Worm (Caenorhabditis elegans) whole organism, L4 larva: ENCODE measurements around the gene ndg-4.

Experiments used
- D1046.2 ChIP-seq: fragments of 200-800 bp; sonication (Bioruptor generic); IDR thresholded peaks from 2 replicates; pipeline ENCODE4 v1.3.6; 2022; ENCODE audit warnings: missing genetic modification characterization, missing compliant biosample characterization
- F26F4.8 ChIP-seq: fragments of 200-800 bp; sonication (Bioruptor generic); conservative IDR thresholded peaks from 2 replicates; pipeline ENCODE4 v1.3.6; 2022; ENCODE audit warnings: missing genetic modification characterization, missing compliant biosample characterization
- F49E8.2 ChIP-seq: sonication (generic microtip); optimal IDR thresholded peaks from 2 replicates; lab custom pipeline; 2016; ENCODE audit warnings: missing compliant biosample characterization, mild to moderate bottlenecking, missing genetic modification characterization, borderline replicate concordance
- T20F7.1 ChIP-seq: fragments of 200-800 bp; sonication (Bioruptor generic); optimal IDR thresholded peaks from 2 replicates; lab custom pipeline; 2018; ENCODE audit warnings: mild to moderate bottlenecking, missing genetic modification characterization, missing compliant biosample characterization
- T26A8.4 ChIP-seq: fragments of 200-800 bp; sonication (Bioruptor generic); IDR thresholded peaks from 2 replicates; pipeline ENCODE4 v1.3.6; 2022; ENCODE audit warnings: missing genetic modification characterization, missing compliant biosample characterization
- Y48G9A.11 ChIP-seq: fragments of 200-800 bp; sonication (Bioruptor generic); IDR thresholded peaks from 2 replicates; pipeline ENCODE4 v1.3.6; 2022; ENCODE audit warnings: missing genetic modification reagents, missing genetic modification characterization, missing compliant biosample characterization
- Y75B8A.6 ChIP-seq: fragments of 200-800 bp; sonication (Bioruptor generic); IDR thresholded peaks from 2 replicates; pipeline ENCODE4 v1.3.6; 2022; ENCODE audit warnings: missing genetic modification reagents, missing genetic modification characterization, missing compliant biosample characterization
- aly-2 ChIP-seq: sonication (generic microtip); optimal IDR thresholded peaks from 2 replicates; lab custom pipeline; 2018; ENCODE audit warnings: missing biosample characterization, missing genetic modification characterization
- arid-1 ChIP-seq: fragments of 200-800 bp; sonication (Bioruptor generic); conservative IDR thresholded peaks from 2 replicates; pipeline ENCODE4 v1.3.6; 2022; ENCODE audit warnings: missing genetic modification reagents, missing genetic modification characterization, missing compliant biosample characterization
- ceh-44 ChIP-seq: fragments of 200-800 bp; sonication (Bioruptor generic); IDR thresholded peaks from 2 replicates; pipeline ENCODE4 v1.3.6; 2022; ENCODE audit warnings: missing genetic modification reagents, missing genetic modification characterization, missing compliant biosample characterization
- ceh-62 ChIP-seq: sonication (generic microtip); optimal IDR thresholded peaks from 2 replicates; lab custom pipeline; 2017; ENCODE audit warnings: missing biosample characterization, missing genetic modification characterization
- ctbp-1 ChIP-seq: fragments of 200-800 bp; sonication (Bioruptor generic); IDR thresholded peaks from 2 replicates; pipeline ENCODE4 v1.3.6; 2022; ENCODE audit warnings: missing genetic modification reagents, missing genetic modification characterization, missing compliant biosample characterization
- daf-16 ChIP-seq, 3 experiments: sonication (generic microtip); optimal IDR thresholded peaks; 2 replicates each; lab custom pipeline; 2016 to 2017; ENCODE audit warnings: missing genetic modification characterization in 3 of 3, missing genetic modification reagents in 3 of 3, mild to moderate bottlenecking in 2 of 3, missing compliant biosample characterization in 2 of 3, missing biosample characterization in 1 of 3, moderate library complexity in 1 of 3
- daf-19 ChIP-seq: fragments of 200-800 bp; sonication (Bioruptor generic); conservative IDR thresholded peaks from 2 replicates; pipeline ENCODE4 v1.3.6; 2022; ENCODE audit warnings: missing genetic modification characterization, missing compliant biosample characterization
- dmd-6 ChIP-seq: fragments of 200-800 bp; sonication (Bioruptor generic); IDR thresholded peaks from 2 replicates; pipeline ENCODE4 v1.3.6; 2022; ENCODE audit warnings: missing genetic modification reagents, missing genetic modification characterization, missing compliant biosample characterization
- dmd-8 ChIP-seq: fragments of 200-800 bp; sonication (Bioruptor generic); IDR thresholded peaks from 2 replicates; pipeline ENCODE4 v1.3.6; 2022; ENCODE audit warnings: missing genetic modification characterization, missing compliant biosample characterization
- dpl-1 ChIP-seq: fragments of 150-350 bp; optimal IDR thresholded peaks from 2 replicates; lab custom pipeline; 2014; ENCODE audit warnings: missing biosample characterization, missing genetic modification reagents, missing genetic modification characterization
- dve-1 ChIP-seq: sonication (generic microtip); optimal IDR thresholded peaks from 2 replicates; lab custom pipeline; 2017; ENCODE audit warnings: antibody characterized with exemption, mild to moderate bottlenecking, missing genetic modification characterization, missing compliant biosample characterization; ENCODE audit not compliant: insufficient read depth
- egl-43 ChIP-seq: fragments of 200-800 bp; sonication (Bioruptor generic); IDR thresholded peaks from 2 replicates; pipeline ENCODE4 v1.3.6; 2022; ENCODE audit warnings: missing genetic modification reagents, missing genetic modification characterization, missing compliant biosample characterization
- fos-1 ChIP-seq: fragments of 150-350 bp; optimal IDR thresholded peaks from 2 replicates; lab custom pipeline; 2014; ENCODE audit warnings: missing biosample characterization, missing genetic modification characterization
- gei-8 ChIP-seq: fragments of 200-800 bp; sonication (Bioruptor generic); optimal IDR thresholded peaks from 2 replicates; lab custom pipeline; 2018; ENCODE audit warnings: mild to moderate bottlenecking, missing genetic modification characterization, missing compliant biosample characterization
- hlh-30 ChIP-seq: sonication (generic microtip); optimal IDR thresholded peaks from 2 replicates; lab custom pipeline; 2017; ENCODE audit warnings: antibody characterized with exemption, mild to moderate bottlenecking, missing genetic modification characterization, missing compliant biosample characterization; ENCODE audit not compliant: insufficient read depth
- hmg-1.1 ChIP-seq: fragments of 200-800 bp; sonication (Bioruptor generic); IDR thresholded peaks from 2 replicates; pipeline ENCODE4 v1.3.6; 2022; ENCODE audit warnings: missing genetic modification reagents, missing genetic modification characterization, missing compliant biosample characterization
- lim-7 ChIP-seq: fragments of 200-800 bp; sonication (Bioruptor generic); IDR thresholded peaks from 2 replicates; pipeline ENCODE4 v1.3.6; 2022; ENCODE audit warnings: missing genetic modification characterization, missing compliant biosample characterization
- lin-1 ChIP-seq: fragments of 200-800 bp; sonication (Bioruptor generic); IDR thresholded peaks from 2 replicates; pipeline ENCODE4 v1.3.6; 2022; ENCODE audit warnings: missing genetic modification reagents, missing genetic modification characterization, missing compliant biosample characterization
- lin-29 ChIP-seq: fragments of 200-800 bp; sonication (Bioruptor generic); IDR thresholded peaks from 2 replicates; pipeline ENCODE4 v1.3.6; 2022; ENCODE audit warnings: missing genetic modification reagents, missing genetic modification characterization, missing compliant biosample characterization
- lin-38 ChIP-seq: fragments of 200-800 bp; sonication (Bioruptor generic); IDR thresholded peaks from 2 replicates; pipeline ENCODE4 v1.3.6; 2022; ENCODE audit warnings: missing genetic modification reagents, missing genetic modification characterization, missing compliant biosample characterization
- madf-5 ChIP-seq, 2 experiments: fragments of 200-800 bp; sonication (Bioruptor generic); IDR thresholded peaks; 2 replicates each; pipeline ENCODE4 v1.3.6; 2022; ENCODE audit warnings: missing compliant biosample characterization in 2 of 2, missing genetic modification characterization in 2 of 2
- mdt-29 ChIP-seq: fragments of 200-800 bp; sonication (Bioruptor generic); IDR thresholded peaks from 2 replicates; pipeline ENCODE4 v1.3.6; 2022; ENCODE audit warnings: missing genetic modification reagents, missing genetic modification characterization, missing compliant biosample characterization
- mep-1 ChIP-seq: fragments of 150-350 bp; sonication (generic microtip); optimal IDR thresholded peaks from 3 replicates; lab custom pipeline; 2014; ENCODE audit warnings: missing biosample characterization, missing genetic modification characterization
- mes-2 ChIP-seq: sonication (generic microtip); optimal IDR thresholded peaks from 2 replicates; lab custom pipeline; 2016; ENCODE audit warnings: missing genotype, mild to moderate bottlenecking, missing genetic modification characterization, missing compliant biosample characterization; ENCODE audit not compliant: poor library complexity, severe bottlenecking
- nhr-102 ChIP-seq: sonication (generic microtip); optimal IDR thresholded peaks from 2 replicates; lab custom pipeline; 2016; ENCODE audit warnings: mild to moderate bottlenecking, missing genetic modification characterization, moderate library complexity, missing compliant biosample characterization
- nhr-237 ChIP-seq: sonication (generic microtip); optimal IDR thresholded peaks from 2 replicates; lab custom pipeline; 2017; ENCODE audit warnings: missing biosample characterization, missing genetic modification characterization
- nhr-41 ChIP-seq: fragments of 200-800 bp; sonication (Bioruptor generic); IDR thresholded peaks from 2 replicates; pipeline ENCODE4 v1.3.6; 2022; ENCODE audit warnings: missing genetic modification reagents, missing genetic modification characterization, missing compliant biosample characterization
- nhr-48 ChIP-seq: sonication (generic microtip); optimal IDR thresholded peaks from 2 replicates; lab custom pipeline; 2016; ENCODE audit warnings: mild to moderate bottlenecking, missing genetic modification characterization, missing compliant biosample characterization
- nhr-6 ChIP-seq: fragments of 150-350 bp; optimal IDR thresholded peaks from 2 replicates; lab custom pipeline; 2014; ENCODE audit warnings: missing biosample characterization, missing genetic modification characterization
- pha-4 ChIP-seq, 2 experiments: fragments of 150-350 bp in 1 of 2; fragments of 200-800 bp in 1 of 2; sonication (Bioruptor generic) in 1 of 2; IDR thresholded peaks in 1 of 2; optimal IDR thresholded peaks in 1 of 2; 2 replicates each; pipeline versions ENCODE4 v1.3.6 to Lab custom; 2014 to 2022; ENCODE audit warnings: missing genetic modification characterization in 2 of 2, missing genetic modification reagents in 2 of 2, missing biosample characterization in 1 of 2, missing compliant biosample characterization in 1 of 2
- php-3 ChIP-seq: fragments of 200-800 bp; sonication (Bioruptor generic); IDR thresholded peaks from 2 replicates; pipeline ENCODE4 v1.3.6; 2022; ENCODE audit warnings: missing genetic modification reagents, missing genetic modification characterization, missing compliant biosample characterization
- saeg-2 ChIP-seq: fragments of 200-800 bp; sonication (Bioruptor generic); IDR thresholded peaks from 2 replicates; pipeline ENCODE4 v1.3.6; 2022; ENCODE audit warnings: missing genetic modification reagents, missing genetic modification characterization, missing compliant biosample characterization
- snpc-1.2 ChIP-seq: fragments of 200-800 bp; sonication (Bioruptor generic); IDR thresholded peaks from 2 replicates; pipeline ENCODE4 v1.3.6; 2022; ENCODE audit warnings: missing genetic modification reagents, missing genetic modification characterization, missing compliant biosample characterization
- unc-130 ChIP-seq: sonication (generic microtip); optimal IDR thresholded peaks from 2 replicates; lab custom pipeline; 2016; ENCODE audit warnings: missing genetic modification reagents, missing genetic modification characterization, missing compliant biosample characterization
- unc-62 ChIP-seq, 3 experiments: fragments of 150-350 bp in 1 of 3; sonication (generic microtip); optimal IDR thresholded peaks in 2 of 3; peaks in 1 of 3; 1 replicate in 1 of 3; 2 replicates in 2 of 3; lab custom pipeline; 2014 to 2017; ENCODE audit warnings: missing biosample characterization in 3 of 3, missing genetic modification characterization in 3 of 3, missing genetic modification reagents in 3 of 3, missing genotype in 1 of 3
- vab-7 ChIP-seq: fragments of 200-800 bp; sonication (Bioruptor generic); IDR thresholded peaks from 2 replicates; pipeline ENCODE4 v1.3.6; 2022; ENCODE audit warnings: missing genetic modification reagents, missing genetic modification characterization, missing compliant biosample characterization
- zag-1 ChIP-seq: fragments of 150-350 bp; optimal IDR thresholded peaks from 2 replicates; lab custom pipeline; 2014; ENCODE audit warnings: missing biosample characterization, missing genetic modification characterization
- ztf-11 ChIP-seq: fragments of 150-350 bp; optimal IDR thresholded peaks from 2 replicates; lab custom pipeline; 2014; ENCODE audit warnings: missing biosample characterization, missing genetic modification characterization

The ndg-4 gene

ce11 chrIII:4449357-4449756, 17.8 kb downstream of the ndg-4 start:
- TF ChIP-seq dmd-6 (GFP tag; lab: Robert Waterston, UW) (peak; percentile 32; the same call in 1 of the 2 replicates), ceh-44 (GFP tag; lab: Robert Waterston, UW) (no peak), mdt-29 (GFP tag; lab: Robert Waterston, UW) (0 out of 2 replicates have a peak, but pooled peaks have one; percentile 7), lin-29 (no peak), unc-62 (GFP tag; optimal IDR thresholded peaks at IDR 0.05 in 1 of 2; lab: Kevin White, UChicago) (peak in 1 of 2 experiments; percentile 47), unc-62 (tag; optimal IDR thresholded peaks at IDR 0.05; lab: Kevin White, UChicago) (no peak), F49E8.2 (tag; lab: Kevin White, UChicago) (peak; percentile 48), dpl-1 (GFP tag; lab: Kevin White, UChicago) (no peak), saeg-2 (GFP tag; lab: Robert Waterston, UW) (no peak), zag-1 (tag; lab: Kevin White, UChicago) (no peak), daf-16 (GFP tag; optimal IDR thresholded peaks at IDR 0.05; lab: Kevin White, UChicago) (peak in 1 of 2 experiments; percentile 64), daf-16 (tag; optimal IDR thresholded peaks at IDR 0.05; lab: Kevin White, UChicago) (no peak), ztf-11 (tag; lab: Kevin White, UChicago) (no peak), pha-4 (GFP tag; IDR thresholded peaks at IDR 0.05; lab: Robert Waterston, UW) (peak; percentile 41; the same call in 1 of the 2 replicates), pha-4 (tag; optimal IDR thresholded peaks at IDR 0.05; lab: Kevin White, UChicago) (no peak), Y48G9A.11 (GFP tag; lab: Robert Waterston, UW) (no peak), nhr-102 (tag; lab: Kevin White, UChicago) (peak; percentile 26), ceh-62 (tag; lab: Kevin White, UChicago) (no peak), mep-1 (tag; lab: Kevin White, UChicago) (no peak), egl-43 (0 out of 2 replicates have a peak, but pooled peaks have one; percentile 41), vab-7 (GFP tag; lab: Robert Waterston, UW) (peak; percentile 49; the same call in 1 of the 2 replicates), aly-2 (no peak), D1046.2 (GFP tag; lab: Robert Waterston, UW) (0 out of 2 replicates have a peak, but pooled peaks have one; percentile 70), T26A8.4 (GFP tag; lab: Robert Waterston, UW) (no peak), Y75B8A.6 (0 out of 2 replicates have a peak, but pooled peaks have one; percentile 29), dmd-8 (0 out of 2 replicates have a peak, but pooled peaks have one; percentile 60), lim-7 (GFP tag; lab: Robert Waterston, UW) (peak; percentile 61; the same call in 1 of the 2 replicates), dve-1 (peak; percentile 44), mes-2 (tag; lab: Kevin White, UChicago) (peak; percentile 10), gei-8 (GFP tag; lab: Kevin White, UChicago) (no peak), nhr-41 (GFP tag; lab: Robert Waterston, UW) (no peak), F26F4.8 (GFP tag; lab: Robert Waterston, UW) (0 out of 2 replicates have a peak, but pooled peaks have one; percentile 28), hmg-1.1 (GFP tag; lab: Robert Waterston, UW) (no peak), php-3 (GFP tag; lab: Robert Waterston, UW) (0 out of 2 replicates have a peak, but pooled peaks have one; percentile 21), lin-38 (GFP tag; lab: Robert Waterston, UW) (peak; percentile 63), snpc-1.2 (0 out of 2 replicates have a peak, but pooled peaks have one; percentile 53), nhr-6 (tag; lab: Kevin White, UChicago) (no peak), T20F7.1 (GFP tag; lab: Kevin White, UChicago) (no peak), nhr-48 (tag; lab: Kevin White, UChicago) (peak; percentile 12), fos-1 (tag; lab: Kevin White, UChicago) (no peak), lin-1 (GFP tag; lab: Robert Waterston, UW) (no peak), arid-1 (GFP tag; lab: Robert Waterston, UW) (peak; percentile 71), daf-19 (GFP tag; lab: Robert Waterston, UW) (peak; percentile 46; the same call in 1 of the 2 replicates), unc-130 (GFP tag; lab: Kevin White, UChicago) (peak; percentile 51), ctbp-1 (GFP tag; lab: Robert Waterston, UW) (no peak), madf-5 (GFP tag; IDR thresholded peaks at IDR 0.05; lab: Robert Waterston, UW) (0 out of 4 replicates have a peak, but pooled peaks have one; percentile 6 to 28), nhr-237 (tag; lab: Kevin White, UChicago) (no peak), hlh-30 (peak; percentile 6)
